Worm (Caenorhabditis elegans) whole organism, early embryonic: Measurements from ENCODE around the gene cup-15.

Experiments used
- ama-1 ChIP-seq: fragments of 150-350 bp; optimal IDR thresholded peaks from 2 replicates; lab custom pipeline; 2014
- flt-1 ChIP-seq: fragments of 200-800 bp; sonication (Bioruptor generic); IDR thresholded peaks from 2 replicates; pipeline ENCODE4 v1.3.6; 2022; ENCODE audit warnings: missing genetic modification characterization, missing compliant biosample characterization
- hmg-4 ChIP-seq: fragments of 200-800 bp; sonication (Bioruptor generic); optimal IDR thresholded peaks from 2 replicates; lab custom pipeline; 2018; ENCODE audit warnings: mild to moderate bottlenecking, missing genetic modification characterization, missing compliant biosample characterization
- scrt-1 ChIP-seq: fragments of 200-800 bp; sonication (Bioruptor generic); IDR thresholded peaks from 2 replicates; pipeline ENCODE4 v1.3.6; 2022; ENCODE audit warnings: missing genetic modification characterization, missing compliant biosample characterization
- sea-1 ChIP-seq: fragments of 200-800 bp; sonication (Bioruptor generic); conservative IDR thresholded peaks from 2 replicates; pipeline ENCODE4 v1.3.6; 2022; ENCODE audit warnings: missing genetic modification characterization, missing compliant biosample characterization
- tbx-37 ChIP-seq: fragments of 200-800 bp; sonication (Bioruptor generic); conservative IDR thresholded peaks from 2 replicates; pipeline ENCODE4 v1.3.6; 2022; ENCODE audit warnings: missing genetic modification reagents, missing genetic modification characterization, missing compliant biosample characterization
- tra-4 ChIP-seq: sonication (generic microtip); optimal IDR thresholded peaks from 2 replicates; lab custom pipeline; 2017; ENCODE audit warnings: missing genetic modification characterization, missing compliant biosample characterization

- TF ChIP-seq tra-4 (no peak), ama-1 (no peak), tbx-37 (GFP tag; lab: Robert Waterston, UW) (no peak), sea-1 (GFP tag; lab: Robert Waterston, UW) (no peak), scrt-1 (GFP tag; lab: Robert Waterston, UW) (no peak), flt-1 (GFP tag; lab: Robert Waterston, UW) (no peak), hmg-4 (GFP tag; lab: Kevin White, UChicago) (no peak)
These were observed 27.9 kb upstream of the cup-15 start, which contains the start of gene eat-3 for ce11 chrII:9324824-9325351.
